Worm (Caenorhabditis elegans): ENCODE measurements around the gene F33G12.6.

The F33G12.6 gene

ce11 chrII:5036128-5036527 lies 13.6 kb upstream of the F33G12.6 start, which contains the start of gene lrr-1:
Gene lrr-1, minus strand, starts transcription at chrII:5036439.
- TF ChIP-seq nfya-1 (tag; optimal IDR thresholded peaks at IDR 0.05; ENCODE audit: insufficient read depth): no peak
- TF ChIP-seq pqm-1 (tag; optimal IDR thresholded peaks at IDR 0.05): no peak
- no peak for TF ChIP-seq nhr-237 (tag; optimal IDR thresholded peaks at IDR 0.05)
- TF ChIP-seq fkh-2 (tag; optimal IDR thresholded peaks at IDR 0.05): no peak
- TF ChIP-seq elt-2 (tag; optimal IDR thresholded peaks at IDR 0.05): peak; percentile 32
- TF ChIP-seq ceh-82 (tag; optimal IDR thresholded peaks at IDR 0.05): no peak
- peak; percentile 12 for TF ChIP-seq nhr-77 (tag; optimal IDR thresholded peaks at IDR 0.05)
- TF ChIP-seq nhr-67 (tag; optimal IDR thresholded peaks at IDR 0.05): no peak
- TF ChIP-seq aly-2 (tag; optimal IDR thresholded peaks at IDR 0.05): no peak

ce11 chrII:5039912-5040311 lies 9.8 kb upstream of the F33G12.6 start, which contains the start of gene golg-2:
Gene golg-2, minus strand, starts transcription at chrII:5040091.
- peak; percentile 48 for TF ChIP-seq elt-2 (tag; optimal IDR thresholded peaks at IDR 0.05)
- no peak for TF ChIP-seq fkh-10 (GFP tag; optimal IDR thresholded peaks at IDR 0.05)
- peak; percentile 47 for TF ChIP-seq ama-1 (optimal IDR thresholded peaks at IDR 0.05)
- no peak for TF ChIP-seq jun-1 (tag; optimal IDR thresholded peaks at IDR 0.05)
- no peak for TF ChIP-seq daf-12 (tag; optimal IDR thresholded peaks at IDR 0.05)
- no peak for TF ChIP-seq pqm-1 (tag; optimal IDR thresholded peaks at IDR 0.05)
- peak; percentile 20 for TF ChIP-seq hmg-11 (tag; optimal IDR thresholded peaks at IDR 0.05)
- peak; percentile 17 for TF ChIP-seq nfya-1 (tag; optimal IDR thresholded peaks at IDR 0.05; ENCODE audit: insufficient read depth)
- peak; percentile 37 for TF ChIP-seq pha-4 (tag; optimal IDR thresholded peaks at IDR 0.05)

- TF ChIP-seq nhr-77 (tag; optimal IDR thresholded peaks at IDR 0.05) (no peak), fkh-2 (tag; optimal IDR thresholded peaks at IDR 0.05) (no peak), pha-4 (tag; optimal IDR thresholded peaks at IDR 0.05) (peak; percentile 5)
These were observed 9.0 kb upstream of the F33G12.6 start, which contains the start of gene F33G12.7 for ce11 chrII:5040631-5041156. Gene F33G12.7, minus strand, starts transcription at chrII:5040681.

- TF ChIP-seq ceh-82 (tag; optimal IDR thresholded peaks at IDR 0.05) (no peak), jun-1 (tag; optimal IDR thresholded peaks at IDR 0.05) (no peak), snpc-4 (tag; optimal IDR thresholded peaks at IDR 0.05) (no peak), ztf-4 (tag; optimal IDR thresholded peaks at IDR 0.05) (no peak), nhr-76 (tag; optimal IDR thresholded peaks at IDR 0.05) (no peak), egl-5 (tag; optimal IDR thresholded peaks at IDR 0.05) (no peak), fos-1 (tag; optimal IDR thresholded peaks at IDR 0.05) (no peak), pqm-1 (tag; optimal IDR thresholded peaks at IDR 0.05) (no peak), ztf-11 (tag; optimal IDR thresholded peaks at IDR 0.05) (no peak), nhr-77 (tag; optimal IDR thresholded peaks at IDR 0.05) (no peak), lin-39 (tag; optimal IDR thresholded peaks at IDR 0.05) (peak; percentile 23), nhr-25 (tag; optimal IDR thresholded peaks at IDR 0.05) (no peak), zag-1 (tag; optimal IDR thresholded peaks at IDR 0.05) (no peak), nhr-28 (tag; optimal IDR thresholded peaks at IDR 0.05) (no peak), hmg-11 (tag; optimal IDR thresholded peaks at IDR 0.05) (peak; percentile 55), nhr-67 (tag; optimal IDR thresholded peaks at IDR 0.05) (no peak), unc-39 (tag; optimal IDR thresholded peaks at IDR 0.05) (no peak), lin-15B (tag; optimal IDR thresholded peaks at IDR 0.05) (peak; percentile 23), elt-1 (tag; optimal IDR thresholded peaks at IDR 0.05) (no peak), nfya-1 (tag; optimal IDR thresholded peaks at IDR 0.05; ENCODE audit: insufficient read depth) (peak; percentile 52)
These were observed 7.3 kb upstream of the F33G12.6 start for ce11 chrII:5042381-5042930.

ce11 chrII:5046209-5047200 lies 3.2 kb upstream of the F33G12.6 start:
- no peak for TF ChIP-seq lin-15B (tag; optimal IDR thresholded peaks at IDR 0.05)
- peak; percentile 90 for TF ChIP-seq fkh-10 (GFP tag; optimal IDR thresholded peaks at IDR 0.05)
- TF ChIP-seq ceh-28 (tag; optimal IDR thresholded peaks at IDR 0.05): no peak
- TF ChIP-seq nhr-12 (tag; optimal IDR thresholded peaks at IDR 0.05): no peak
- TF ChIP-seq ceh-82 (tag; optimal IDR thresholded peaks at IDR 0.05): no peak
- TF ChIP-seq nhr-77 (tag; optimal IDR thresholded peaks at IDR 0.05): no peak
- peak; percentile 84 for TF ChIP-seq fkh-2 (tag; optimal IDR thresholded peaks at IDR 0.05)
- TF ChIP-seq nhr-237 (tag; optimal IDR thresholded peaks at IDR 0.05): no peak
- no peak for TF ChIP-seq fos-1 (tag; optimal IDR thresholded peaks at IDR 0.05)
- TF ChIP-seq ZK546.5 (tag; optimal IDR thresholded peaks at IDR 0.05): no peak
- no peak for TF ChIP-seq elt-3 (tag; optimal IDR thresholded peaks at IDR 0.05)
- no peak for TF ChIP-seq nhr-76 (tag; optimal IDR thresholded peaks at IDR 0.05)
- TF ChIP-seq nhr-67 (tag; optimal IDR thresholded peaks at IDR 0.05): no peak
- no peak for TF ChIP-seq pqm-1 (tag; optimal IDR thresholded peaks at IDR 0.05)
- no peak for TF ChIP-seq ama-1 (optimal IDR thresholded peaks at IDR 0.05)
- TF ChIP-seq nfya-1 (tag; optimal IDR thresholded peaks at IDR 0.05; ENCODE audit: insufficient read depth): peak; percentile 4
- TF ChIP-seq nhr-43 (tag; optimal IDR thresholded peaks at IDR 0.05; ENCODE audit: poor library complexity, severe bottlenecking): no peak
- TF ChIP-seq hmg-11 (tag; optimal IDR thresholded peaks at IDR 0.05): peak; percentile 9
- peak; percentile 3 for TF ChIP-seq egl-5 (tag; optimal IDR thresholded peaks at IDR 0.05)
- no peak for TF ChIP-seq ztf-4 (tag; optimal IDR thresholded peaks at IDR 0.05)
- peak; percentile 3 for TF ChIP-seq unc-62 (GFP tag; optimal IDR thresholded peaks at IDR 0.05)
- no peak for TF ChIP-seq elt-1 (tag; optimal IDR thresholded peaks at IDR 0.05)
- TF ChIP-seq ceh-16 (tag; optimal IDR thresholded peaks at IDR 0.05): no peak
- no peak for TF ChIP-seq aly-2 (tag; optimal IDR thresholded peaks at IDR 0.05)

All from whole organism, L3 larva.